Worm (Caenorhabditis elegans): Measurements from ENCODE around the gene act-4.

DNA sequence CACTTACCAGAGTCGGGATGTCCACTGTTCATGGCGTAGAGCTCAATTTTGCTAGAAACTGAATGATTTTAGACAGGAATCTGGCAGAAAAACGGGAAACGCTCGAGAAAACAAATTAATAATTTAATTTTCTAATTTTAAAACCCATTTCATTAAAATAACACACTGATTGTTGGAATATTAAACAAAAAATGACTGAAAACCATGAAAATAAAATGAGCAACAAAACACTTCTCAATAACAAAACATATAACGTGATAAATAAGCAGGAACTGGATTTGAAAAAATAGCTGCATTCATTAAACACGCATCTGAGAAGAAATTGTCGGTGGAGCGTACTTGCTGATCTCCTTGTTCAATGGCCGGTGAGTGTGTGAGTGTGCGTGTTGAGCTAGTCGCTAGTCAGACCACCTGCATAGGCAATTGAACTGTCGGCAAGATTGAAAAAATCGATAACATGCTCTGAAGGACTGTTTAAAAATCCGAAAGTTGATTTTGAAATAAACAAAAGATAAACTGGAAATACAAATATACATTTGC, 37.2 kb downstream of the act-4 start, which contains the start of gene ZC8.6:
- no peak for TF ChIP-seq nhr-28 (tag; optimal IDR thresholded peaks at IDR 0.05)
- no peak for TF ChIP-seq nhr-12 (tag; optimal IDR thresholded peaks at IDR 0.05)
- TF ChIP-seq elt-3 (tag; optimal IDR thresholded peaks at IDR 0.05) = no peak
- peak; percentile 54 for TF ChIP-seq mep-1 (tag; optimal IDR thresholded peaks at IDR 0.05)
- TF ChIP-seq lin-13 (tag; optimal IDR thresholded peaks at IDR 0.05) = peak; percentile 10
- no peak for TF ChIP-seq nhr-237 (tag; optimal IDR thresholded peaks at IDR 0.05)
- TF ChIP-seq zip-8 (tag; optimal IDR thresholded peaks at IDR 0.05) = no peak
- TF ChIP-seq snpc-4 (tag; optimal IDR thresholded peaks at IDR 0.05) = no peak
- no peak for TF ChIP-seq nhr-76 (tag; optimal IDR thresholded peaks at IDR 0.05)
- no peak for TF ChIP-seq pha-4 (tag; optimal IDR thresholded peaks at IDR 0.05)
